Worm (Caenorhabditis elegans): Measurements from ENCODE around the gene nhr-268.

DNA sequence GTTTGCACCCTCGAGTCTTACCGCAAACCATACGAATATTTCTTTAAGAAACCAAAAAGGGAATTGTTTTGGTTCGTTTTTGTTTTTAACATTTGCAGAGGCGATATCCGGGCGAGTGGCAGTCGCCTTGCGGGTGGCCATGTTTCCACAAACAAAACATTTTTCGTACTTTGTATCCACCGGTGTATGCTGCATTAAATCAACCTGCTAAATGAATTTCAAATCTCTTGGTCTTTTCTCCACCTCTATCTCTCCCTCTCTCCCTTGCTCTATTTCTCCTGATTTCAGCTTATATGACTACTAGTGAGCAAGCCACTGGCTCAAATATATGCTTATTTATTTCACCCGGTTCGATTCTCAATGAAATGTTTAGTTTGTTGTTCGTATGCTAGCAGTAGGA, 12.8 kb upstream of the nhr-268 start, which contains the start of gene nhr-52:
- TF ChIP-seq ces-1 (GFP tag; optimal IDR thresholded peaks at IDR 0.05) = no peak
- no peak for TF ChIP-seq lin-13 (tag; optimal IDR thresholded peaks at IDR 0.05)
- no peak for TF ChIP-seq snpc-4 (tag; optimal IDR thresholded peaks at IDR 0.05)
- TF ChIP-seq nhr-28 (tag; optimal IDR thresholded peaks at IDR 0.05) = no peak
- TF ChIP-seq unc-39 (tag; optimal IDR thresholded peaks at IDR 0.05) = no peak
- TF ChIP-seq nhr-76 (tag; optimal IDR thresholded peaks at IDR 0.05) = no peak
- no peak for TF ChIP-seq elt-3 (tag; optimal IDR thresholded peaks at IDR 0.05)
- no peak for TF ChIP-seq mep-1 (tag; optimal IDR thresholded peaks at IDR 0.05)
- TF ChIP-seq nhr-12 (tag; optimal IDR thresholded peaks at IDR 0.05) = no peak
